Worm (Caenorhabditis elegans) whole organism, mixed stage, embryonic: ENCODE measurements around the gene spe-26.

ENCODE experiments used
- M03D4.4 ChIP-seq: sonication (generic microtip); optimal IDR thresholded peaks from 2 replicates; lab custom pipeline; 2017; ENCODE audit warnings: mild to moderate bottlenecking, missing genetic modification characterization, missing compliant biosample characterization
- ces-1 ChIP-seq: fragments of 150-350 bp; optimal IDR thresholded peaks from 2 replicates; lab custom pipeline; 2014; ENCODE audit warnings: missing biosample characterization, missing genetic modification reagents, missing genetic modification characterization
- elt-1 ChIP-seq: sonication (generic microtip); optimal IDR thresholded peaks from 2 replicates; lab custom pipeline; 2017; ENCODE audit warnings: missing genetic modification characterization, mild to moderate bottlenecking, missing compliant biosample characterization, antibody characterized with exemption, moderate library complexity, borderline replicate concordance; ENCODE audit not compliant: insufficient read depth
- hlh-1 ChIP-seq: fragments of 150-350 bp; optimal IDR thresholded peaks from 2 replicates; lab custom pipeline; 2014; ENCODE audit warnings: missing biosample characterization, missing genetic modification reagents, missing genetic modification characterization
- mab-5 ChIP-seq: fragments of 150-350 bp; optimal IDR thresholded peaks from 2 replicates; lab custom pipeline; 2014; ENCODE audit warnings: missing biosample characterization, missing genetic modification characterization
- nhr-12 ChIP-seq: fragments of 150-350 bp; optimal IDR thresholded peaks from 2 replicates; lab custom pipeline; 2014; ENCODE audit warnings: missing biosample characterization, missing genetic modification characterization
- nhr-237 ChIP-seq: fragments of 150-350 bp; optimal IDR thresholded peaks from 2 replicates; lab custom pipeline; 2014; ENCODE audit warnings: missing biosample characterization, missing genetic modification characterization
- nhr-76 ChIP-seq: sonication (generic microtip); optimal IDR thresholded peaks from 2 replicates; lab custom pipeline; 2017; ENCODE audit warnings: missing biosample characterization, missing genetic modification characterization
- pha-4 ChIP-seq: fragments of 150-350 bp; optimal IDR thresholded peaks from 2 replicates; lab custom pipeline; 2018; ENCODE audit warnings: missing biosample characterization, missing genetic modification reagents, missing genetic modification characterization
- sem-2 ChIP-seq: fragments of 200-800 bp; sonication (Bioruptor generic); optimal IDR thresholded peaks from 2 replicates; lab custom pipeline; 2018; ENCODE audit warnings: mild to moderate bottlenecking, missing genetic modification characterization, missing compliant biosample characterization
- unc-39 ChIP-seq: fragments of 150-350 bp; optimal IDR thresholded peaks from 2 replicates; lab custom pipeline; 2014; ENCODE audit warnings: missing biosample characterization, missing genetic modification characterization
- unc-62 ChIP-seq: fragments of 150-350 bp; optimal IDR thresholded peaks from 2 replicates; lab custom pipeline; 2014; ENCODE audit warnings: missing biosample characterization, missing genetic modification reagents, missing genetic modification characterization
- zip-8 ChIP-seq: fragments of 150-350 bp; optimal IDR thresholded peaks from 2 replicates; lab custom pipeline; 2014; ENCODE audit warnings: missing biosample characterization, missing genetic modification characterization
- ztf-11 ChIP-seq: fragments of 150-350 bp; optimal IDR thresholded peaks from 2 replicates; lab custom pipeline; 2014; ENCODE audit warnings: missing biosample characterization, missing genetic modification characterization

ce11 chrIV:10349871-10350640, 41.7 kb downstream of the spe-26 start, which contains the start of the genes unc-43 and Y43C5B.3:
- no peak for TF ChIP-seq zip-8 (tag; lab: Kevin White, UChicago)
- no peak for TF ChIP-seq nhr-237 (tag; lab: Kevin White, UChicago)
- TF ChIP-seq nhr-76: no peak
- no peak for TF ChIP-seq M03D4.4
- no peak for TF ChIP-seq unc-62 (GFP tag; lab: Kevin White, UChicago)
- no peak for TF ChIP-seq ces-1 (GFP tag; lab: Kevin White, UChicago)
- TF ChIP-seq nhr-12: no peak
- no peak for TF ChIP-seq elt-1
- TF ChIP-seq ztf-11 (tag; lab: Kevin White, UChicago): no peak
- no peak for TF ChIP-seq unc-39 (tag; lab: Kevin White, UChicago)
- no peak for TF ChIP-seq pha-4 (tag; lab: Kevin White, UChicago)
- no peak for TF ChIP-seq mab-5 (tag; lab: Kevin White, UChicago)
- no peak for TF ChIP-seq hlh-1 (tag; lab: Kevin White, UChicago)
- TF ChIP-seq sem-2 (GFP tag; lab: Kevin White, UChicago): no peak
